Fruit fly (Drosophila melanogaster) whole organism, wandering third instar larva: ENCODE measurements around the gene Chd1.

Experiments
- Dfd ChIP-seq: fragments of >200 bp; optimal IDR thresholded peaks from 2 replicates; lab custom pipeline; 2017; ENCODE audit warnings: missing biosample characterization, missing genetic modification characterization
- Hnf4 ChIP-seq: fragments of 200-800 bp; sonication (Bioruptor generic); optimal IDR thresholded peaks from 2 replicates; lab custom pipeline; 2016; ENCODE audit warnings: missing biosample characterization, mild to moderate bottlenecking, missing genetic modification characterization
- Mio ChIP-seq: sonication (Bioruptor generic); optimal IDR thresholded peaks from 2 replicates; lab custom pipeline; 2016; ENCODE audit warnings: missing biosample characterization, missing genetic modification characterization
- Myc ChIP-seq: fragments of >200 bp; optimal IDR thresholded peaks from 2 replicates; lab custom pipeline; 2017
- lola ChIP-seq: fragments of >200 bp; optimal IDR thresholded peaks from 2 replicates; lab custom pipeline; 2017; ENCODE audit warnings: missing biosample characterization, missing genetic modification characterization
- sv ChIP-seq: fragments of 200-800 bp; sonication (Bioruptor generic); optimal IDR thresholded peaks from 3 replicates; lab custom pipeline; 2016; ENCODE audit warnings: missing biosample characterization, missing genetic modification characterization

- peak; percentile 89 for TF ChIP-seq sv (GFP tag; lab: Kevin White, UChicago)
- no peak for TF ChIP-seq Dfd (GFP tag; lab: Kevin White, UChicago)
- no peak for TF ChIP-seq lola (GFP tag; lab: Kevin White, UChicago)
- no peak for TF ChIP-seq Mio (GFP tag; lab: Kevin White, UChicago)
- no peak for TF ChIP-seq Hnf4 (GFP tag; lab: Kevin White, UChicago)
- TF ChIP-seq Myc (lab: Kevin White, UChicago): peak; percentile 55
These were observed 15.0 kb downstream of the Chd1 start, which contains the start of the genes Rrp1 and gammaTub23C for dm6 chr2L:2972439-2972936.
